Fruit fly (Drosophila melanogaster) whole organism, adult: ENCODE results near the gene Megf8.

Experiments
- CG11617 ChIP-seq: fragments of 200-800 bp; sonication (Bioruptor generic); optimal IDR thresholded peaks from 2 replicates; lab custom pipeline; 2017; ENCODE audit warnings: mild to moderate bottlenecking, missing biosample characterization, missing genetic modification reagents, missing genetic modification characterization
- CG12768 ChIP-seq: fragments of 200-800 bp; sonication (Bioruptor generic); optimal IDR thresholded peaks from 2 replicates; lab custom pipeline; 2017; ENCODE audit warnings: missing biosample characterization, missing genetic modification characterization, mild to moderate bottlenecking, moderate library complexity, missing genetic modification reagents
- CG14711 ChIP-seq: fragments of 200-800 bp; sonication (Bioruptor generic); optimal IDR thresholded peaks from 2 replicates; lab custom pipeline; 2018; ENCODE audit warnings: missing biosample characterization, mild to moderate bottlenecking, missing genetic modification characterization, moderate library complexity
- CG1620 ChIP-seq: fragments of 200-800 bp; sonication (Bioruptor generic); optimal IDR thresholded peaks from 2 replicates; lab custom pipeline; 2016; ENCODE audit warnings: missing biosample characterization, missing genetic modification characterization
- CG33017 ChIP-seq: fragments of 200-800 bp; sonication (Bioruptor generic); optimal IDR thresholded peaks from 2 replicates; lab custom pipeline; 2018; ENCODE audit warnings: missing biosample characterization, mild to moderate bottlenecking, missing genetic modification characterization, moderate library complexity
- CG5204 ChIP-seq: fragments of 200-800 bp; sonication (Bioruptor generic); optimal IDR thresholded peaks from 2 replicates; lab custom pipeline; 2016; ENCODE audit warnings: missing biosample characterization, missing genetic modification characterization
- CG7045 ChIP-seq: fragments of 200-800 bp; sonication (Bioruptor generic); optimal IDR thresholded peaks from 2 replicates; lab custom pipeline; 2017; ENCODE audit warnings: missing biosample characterization, mild to moderate bottlenecking, missing genetic modification characterization
- CG7101 ChIP-seq: fragments of 200-800 bp; sonication (Bioruptor generic); optimal IDR thresholded peaks from 2 replicates; lab custom pipeline; 2018; ENCODE audit warnings: missing biosample characterization, mild to moderate bottlenecking, missing genetic modification characterization, moderate library complexity
- Clk ChIP-seq: fragments of 200-800 bp; sonication (Bioruptor generic); optimal IDR thresholded peaks from 2 replicates; lab custom pipeline; 2017; ENCODE audit warnings: missing biosample characterization, missing genetic modification characterization
- Crg-1 ChIP-seq: fragments of 200-800 bp; sonication (Bioruptor generic); optimal IDR thresholded peaks from 2 replicates; lab custom pipeline; 2016; ENCODE audit warnings: missing biosample characterization, missing genetic modification characterization
- Hr96 ChIP-seq: fragments of 200-800 bp; sonication (Bioruptor generic); optimal IDR thresholded peaks from 2 replicates; lab custom pipeline; 2016; ENCODE audit warnings: missing biosample characterization, missing genetic modification characterization
- Mnt ChIP-seq: fragments of 200-800 bp; sonication (Bioruptor generic); optimal IDR thresholded peaks from 2 replicates; lab custom pipeline; 2016; ENCODE audit warnings: missing biosample characterization, mild to moderate bottlenecking, missing genetic modification characterization
- bab1 ChIP-seq: fragments of 200-800 bp; sonication (Bioruptor generic); optimal IDR thresholded peaks from 3 replicates; lab custom pipeline; 2019; ENCODE audit warnings: missing biosample characterization, mild to moderate bottlenecking, missing genetic modification characterization, moderate library complexity
- cic ChIP-seq: fragments of 200-800 bp; sonication (Bioruptor generic); optimal IDR thresholded peaks from 2 replicates; lab custom pipeline; 2017; ENCODE audit warnings: missing biosample characterization, mild to moderate bottlenecking, missing genetic modification characterization, moderate library complexity
- cnc ChIP-seq, 2 experiments: fragments of >200 bp; optimal IDR thresholded peaks; 2 replicates each; lab custom pipeline; 2017
- kay ChIP-seq: fragments of 200-800 bp; sonication (Bioruptor generic); peaks from one replicate; lab custom pipeline; 2016; ENCODE audit warnings: missing biosample characterization, missing genetic modification characterization, borderline replicate concordance
- ovo ChIP-seq: fragments of 200-800 bp; sonication (Bioruptor generic); optimal IDR thresholded peaks from 2 replicates; lab custom pipeline; 2016; ENCODE audit warnings: missing biosample characterization, missing genetic modification characterization
- pad ChIP-seq: fragments of 200-800 bp; sonication (Bioruptor generic); optimal IDR thresholded peaks from 3 replicates; lab custom pipeline; 2017; ENCODE audit warnings: missing biosample characterization, missing genetic modification characterization, mild to moderate bottlenecking, moderate library complexity, missing genetic modification reagents
- tj ChIP-seq: fragments of 200-800 bp; sonication (Bioruptor generic); optimal IDR thresholded peaks from 3 replicates; lab custom pipeline; 2017; ENCODE audit warnings: missing biosample characterization, mild to moderate bottlenecking, missing genetic modification characterization, moderate library complexity
- toe ChIP-seq: fragments of 200-800 bp; sonication (Bioruptor generic); optimal IDR thresholded peaks from 2 replicates; lab custom pipeline; 2016; ENCODE audit warnings: missing biosample characterization, missing genetic modification characterization

The Megf8 gene

dm6 chr2L:8034734-8035133, 8.5 kb upstream of the Megf8 start:
- TF ChIP-seq CG33017 (tag; lab: Kevin White, UChicago) (peak; percentile 75), cnc (optimal IDR thresholded peaks at IDR 0.05; lab: Kevin White, UChicago) (peak in 1 of 2 experiments; percentile 14), cic (no peak), CG14711 (tag; lab: Kevin White, UChicago) (peak; percentile 53), ovo (GFP tag; lab: Kevin White, UChicago) (no peak), CG5204 (GFP tag; lab: Kevin White, UChicago) (no peak), CG1620 (GFP tag; lab: Kevin White, UChicago) (no peak), bab1 (GFP tag; lab: Kevin White, UChicago) (peak; percentile 6), CG7101 (tag; lab: Kevin White, UChicago) (peak; percentile 58), Hr96 (no peak), kay (GFP tag; lab: Kevin White, UChicago) (no peak), Crg-1 (GFP tag; lab: Kevin White, UChicago) (no peak), tj (peak; percentile 30), toe (GFP tag; lab: Kevin White, UChicago) (no peak), CG11617 (peak; percentile 44), CG12768 (GFP tag; lab: Kevin White, UChicago) (peak; percentile 44), CG7045 (GFP tag; lab: Kevin White, UChicago) (peak; percentile 69), Mnt (GFP tag; lab: Kevin White, UChicago) (peak; percentile 5), Clk (GFP tag; lab: Kevin White, UChicago) (peak; percentile 25), pad (peak; percentile 51)

DNA sequence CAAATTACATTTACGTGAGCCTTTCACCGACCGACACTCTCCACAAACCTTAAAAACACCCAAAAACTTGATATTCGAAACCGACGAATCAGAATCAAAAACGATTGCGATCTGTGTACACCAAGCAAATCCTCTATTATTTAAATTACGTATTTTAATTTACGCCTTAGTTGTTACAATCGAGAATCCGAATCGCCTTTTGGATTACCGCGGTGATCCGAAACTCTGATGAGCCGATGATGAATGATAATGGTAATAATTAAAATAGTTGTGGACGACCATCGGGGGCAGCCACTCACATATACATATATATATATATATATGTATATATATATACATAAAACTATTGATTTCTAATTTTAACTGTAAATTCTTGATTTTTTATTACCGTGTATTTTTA, 3.6 kb upstream of the Megf8 start, which contains the start of gene CG7367:
Gene CG7367, minus strand, starts transcription at position 101 of the 400 bp plus-strand sequence.
- TF ChIP-seq bab1 (GFP tag; lab: Kevin White, UChicago) (no peak), kay (GFP tag; lab: Kevin White, UChicago) (no peak), CG7045 (GFP tag; lab: Kevin White, UChicago) (no peak), CG14711 (tag; lab: Kevin White, UChicago) (no peak), CG33017 (tag; lab: Kevin White, UChicago) (no peak), Mnt (GFP tag; lab: Kevin White, UChicago) (no peak), Hr96 (no peak), CG5204 (GFP tag; lab: Kevin White, UChicago) (no peak), cnc (optimal IDR thresholded peaks at IDR 0.05; lab: Kevin White, UChicago) (no peak), ovo (GFP tag; lab: Kevin White, UChicago) (no peak), tj (no peak), CG1620 (GFP tag; lab: Kevin White, UChicago) (no peak), CG12768 (GFP tag; lab: Kevin White, UChicago) (no peak), CG11617 (no peak)

DNA sequence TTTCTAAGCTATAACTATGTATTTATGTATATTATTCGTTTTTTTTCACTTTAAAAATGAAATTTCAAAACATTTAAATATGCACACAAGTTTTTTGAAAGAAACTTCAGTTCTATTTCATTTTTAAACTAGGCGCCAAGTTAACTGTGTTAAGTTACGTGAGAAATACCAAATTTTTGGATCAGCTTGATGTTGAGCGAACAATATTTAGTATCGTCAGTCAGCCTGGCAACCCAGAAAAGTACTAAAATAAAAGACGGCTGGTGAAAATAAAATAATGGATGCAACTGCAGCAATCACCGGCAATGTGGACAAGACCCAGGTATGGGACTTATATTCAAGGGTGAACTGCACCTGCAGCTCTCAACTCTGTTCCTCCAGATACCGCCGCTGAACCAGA, 2.4 kb upstream of the Megf8 start, which contains the start of gene CCDC53:
Gene CCDC53, plus strand, starts transcription at position 235 of the 400 bp plus-strand sequence.
- TF ChIP-seq bab1 (GFP tag; lab: Kevin White, UChicago): peak; percentile 33
- TF ChIP-seq CG14711 (tag; lab: Kevin White, UChicago): peak; percentile 98
- no peak for TF ChIP-seq pad

DNA sequence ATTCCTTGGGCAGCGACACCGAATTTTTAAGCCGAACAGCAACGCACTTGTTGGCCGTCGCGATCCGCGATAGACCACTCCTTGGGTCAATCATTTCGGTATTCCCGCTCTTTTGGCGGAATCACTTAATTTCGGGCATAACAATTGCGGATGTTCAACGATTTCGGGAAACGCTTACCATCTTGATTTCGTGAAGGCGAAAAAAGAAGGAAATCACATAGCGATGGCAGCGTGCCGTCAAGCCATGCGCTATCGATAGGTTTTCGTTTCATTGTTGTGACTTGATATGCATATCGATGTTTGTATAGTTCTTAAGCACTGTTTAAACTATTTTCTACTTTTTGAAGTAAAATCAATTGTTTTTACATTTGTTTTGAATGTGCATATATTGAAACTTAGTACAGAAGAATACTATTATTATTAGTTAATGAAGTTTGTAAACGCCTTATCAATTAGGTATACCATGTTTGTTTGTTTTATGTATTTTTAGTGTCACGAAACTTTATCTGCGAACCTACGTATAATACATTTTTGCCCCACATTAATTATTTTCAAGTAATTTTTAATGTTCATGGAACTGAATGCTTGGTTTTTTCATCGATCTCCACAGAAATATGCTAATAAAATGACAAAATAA, 508 bp upstream of the Megf8 start, which contains the start of gene RpL36A:
Gene RpL36A, minus strand, starts transcription at position 265 of the 637 bp plus-strand sequence.
- peak; percentile 75 for TF ChIP-seq CG7101 (tag; lab: Kevin White, UChicago)
- no peak for TF ChIP-seq CG12768 (GFP tag; lab: Kevin White, UChicago)
- TF ChIP-seq Clk (GFP tag; lab: Kevin White, UChicago): no peak
- peak; percentile 40 for TF ChIP-seq CG33017 (tag; lab: Kevin White, UChicago)
- TF ChIP-seq Crg-1 (GFP tag; lab: Kevin White, UChicago): peak; percentile 35
- no peak for TF ChIP-seq Hr96
- no peak for TF ChIP-seq kay (GFP tag; lab: Kevin White, UChicago)
- TF ChIP-seq CG7045 (GFP tag; lab: Kevin White, UChicago): no peak
- peak; percentile 41 for TF ChIP-seq ovo (GFP tag; lab: Kevin White, UChicago)
- peak; percentile 65 for TF ChIP-seq CG11617
- no peak for TF ChIP-seq CG5204 (GFP tag; lab: Kevin White, UChicago)
- TF ChIP-seq cic: no peak
- peak; percentile 70 for TF ChIP-seq CG1620 (GFP tag; lab: Kevin White, UChicago)
- TF ChIP-seq toe (GFP tag; lab: Kevin White, UChicago): no peak
- TF ChIP-seq Mnt (GFP tag; lab: Kevin White, UChicago): peak; percentile 7
- TF ChIP-seq cnc (optimal IDR thresholded peaks at IDR 0.05; lab: Kevin White, UChicago): no peak
- peak; percentile 71 for TF ChIP-seq bab1 (GFP tag; lab: Kevin White, UChicago)
- TF ChIP-seq CG14711 (tag; lab: Kevin White, UChicago): peak; percentile 40
- TF ChIP-seq tj: peak; percentile 1
- TF ChIP-seq pad: no peak

DNA sequence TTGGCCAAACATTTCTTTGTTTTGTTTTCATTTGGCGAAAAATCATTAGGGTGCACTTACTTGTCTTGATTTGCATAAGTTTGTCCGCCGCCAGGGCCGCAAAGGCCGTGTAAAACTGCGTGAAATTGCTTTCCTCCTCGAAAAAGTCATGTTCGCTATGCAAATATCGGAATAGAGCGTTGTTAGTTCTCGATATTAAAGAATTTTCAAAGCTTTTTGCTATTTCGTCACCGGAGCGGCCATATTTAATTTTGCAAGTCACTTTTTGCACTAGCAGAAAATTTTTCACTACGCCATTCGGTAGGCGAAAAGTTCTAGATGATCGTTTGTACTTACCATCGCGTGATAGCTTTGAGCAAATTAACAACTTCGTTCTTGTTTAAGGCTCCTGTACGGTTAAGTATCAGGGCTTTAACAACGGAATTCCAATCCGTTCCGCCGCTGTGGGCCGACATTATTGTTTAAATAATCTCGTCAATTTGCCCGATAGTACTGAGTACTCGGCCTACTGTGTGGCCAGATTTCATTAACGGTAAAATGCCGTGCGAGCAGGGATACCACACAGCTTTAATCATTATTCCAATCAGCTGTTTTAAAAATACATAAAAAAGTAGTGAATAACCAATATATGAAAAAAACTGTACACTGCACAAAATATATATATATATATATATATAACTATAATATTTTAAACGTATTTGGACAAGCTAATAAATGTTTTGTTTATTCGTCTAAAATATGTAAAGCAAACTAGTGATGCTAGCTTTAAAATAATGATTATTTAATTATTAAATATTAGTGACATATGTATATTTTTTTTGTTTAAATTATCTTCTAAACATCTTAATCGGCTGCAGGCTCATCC, 28.1 kb downstream of the Megf8 start, which contains the start of gene poe:
Gene poe, minus strand, starts transcription at position 513 of the 865 bp plus-strand sequence.
- no peak for TF ChIP-seq CG1620 (GFP tag; lab: Kevin White, UChicago)
- TF ChIP-seq Clk (GFP tag; lab: Kevin White, UChicago): no peak
- no peak for TF ChIP-seq Hr96
- peak; percentile 28 for TF ChIP-seq Mnt (GFP tag; lab: Kevin White, UChicago)
- peak; percentile 64 for TF ChIP-seq CG7101 (tag; lab: Kevin White, UChicago)
- peak; percentile 92 to 98 for TF ChIP-seq cnc (optimal IDR thresholded peaks at IDR 0.05; lab: Kevin White, UChicago)
- TF ChIP-seq ovo (GFP tag; lab: Kevin White, UChicago): peak; percentile 14
- peak; percentile 5 for TF ChIP-seq pad
- peak; percentile 34 for TF ChIP-seq Crg-1 (GFP tag; lab: Kevin White, UChicago)
- TF ChIP-seq CG12768 (GFP tag; lab: Kevin White, UChicago): peak; percentile 40
- TF ChIP-seq kay (GFP tag; lab: Kevin White, UChicago): no peak
- TF ChIP-seq CG7045 (GFP tag; lab: Kevin White, UChicago): no peak
- no peak for TF ChIP-seq toe (GFP tag; lab: Kevin White, UChicago)
- TF ChIP-seq CG33017 (tag; lab: Kevin White, UChicago): peak; percentile 63
- TF ChIP-seq bab1 (GFP tag; lab: Kevin White, UChicago): peak; percentile 67
- peak; percentile 75 for TF ChIP-seq CG11617
- peak; percentile 15 for TF ChIP-seq tj
- peak; percentile 15 for TF ChIP-seq cic
- peak; percentile 77 for TF ChIP-seq CG14711 (tag; lab: Kevin White, UChicago)
- no peak for TF ChIP-seq CG5204 (GFP tag; lab: Kevin White, UChicago)
